Fruit fly (Drosophila melanogaster) whole organism, prepupa: ENCODE data around the gene lectin-24Db.

Experiments used
- Blimp-1 ChIP-seq: fragments of 200-800 bp; sonication (Bioruptor generic); optimal IDR thresholded peaks from 3 replicates; lab custom pipeline; 2017; ENCODE audit warnings: missing biosample characterization, missing genetic modification characterization, mild to moderate bottlenecking, moderate library complexity, missing genetic modification reagents
- CG10631 ChIP-seq: fragments of 200-800 bp; sonication (Bioruptor generic); optimal IDR thresholded peaks from 2 replicates; lab custom pipeline; 2016; ENCODE audit warnings: missing biosample characterization, missing genetic modification characterization
- CG10669 ChIP-seq: fragments of 200-800 bp; sonication (Bioruptor generic); optimal IDR thresholded peaks from 3 replicates; lab custom pipeline; 2018; ENCODE audit warnings: missing biosample characterization, mild to moderate bottlenecking, missing genetic modification characterization, moderate library complexity
- CG11294 ChIP-seq: fragments of 200-800 bp; sonication (Bioruptor generic); IDR thresholded peaks from 2 replicates; pipeline ENCODE4 v1.3.6; 2022; ENCODE audit warnings: missing biosample characterization, missing genetic modification characterization
- CG11902 ChIP-seq: fragments of 200-800 bp; sonication (Bioruptor generic); optimal IDR thresholded peaks from 3 replicates; lab custom pipeline; 2016; ENCODE audit warnings: missing biosample characterization, missing genetic modification characterization
- CG1621 ChIP-seq: fragments of 200-800 bp; sonication (Bioruptor generic); optimal IDR thresholded peaks from 3 replicates; lab custom pipeline; 2018; ENCODE audit warnings: missing biosample characterization, mild to moderate bottlenecking, missing genetic modification characterization
- CG3032 ChIP-seq: fragments of 200-800 bp; optimal IDR thresholded peaks from 2 replicates; lab custom pipeline; 2019; ENCODE audit warnings: missing biosample characterization, mild to moderate bottlenecking, missing genetic modification characterization, moderate library complexity
- CG32006 ChIP-seq: fragments of 200-800 bp; sonication (Bioruptor generic); optimal IDR thresholded peaks from 3 replicates; lab custom pipeline; 2017; ENCODE audit warnings: missing biosample characterization, mild to moderate bottlenecking, missing genetic modification characterization
- CG3919 ChIP-seq: fragments of 200-800 bp; sonication (Bioruptor generic); optimal IDR thresholded peaks from 3 replicates; lab custom pipeline; 2016; ENCODE audit warnings: missing biosample characterization, missing genetic modification characterization
- CG4318 ChIP-seq: fragments of 200-800 bp; sonication (Bioruptor generic); optimal IDR thresholded peaks from 3 replicates; lab custom pipeline; 2017; ENCODE audit warnings: missing biosample characterization, mild to moderate bottlenecking, missing genetic modification characterization
- CG6163 ChIP-seq: fragments of 200-800 bp; sonication (Bioruptor generic); IDR thresholded peaks from 3 replicates; pipeline ENCODE4 v1.3.6; 2022; ENCODE audit warnings: missing biosample characterization, missing genetic modification characterization
- CG6276 ChIP-seq: fragments of 200-800 bp; sonication (Bioruptor generic); optimal IDR thresholded peaks from 2 replicates; lab custom pipeline; 2017; ENCODE audit warnings: missing biosample characterization, mild to moderate bottlenecking, missing genetic modification characterization
- CG6792 ChIP-seq: fragments of 200-800 bp; sonication (Bioruptor generic); optimal IDR thresholded peaks from 3 replicates; lab custom pipeline; 2016; ENCODE audit warnings: missing biosample characterization, missing genetic modification characterization
- CG6854 ChIP-seq: fragments of 200-800 bp; sonication (Bioruptor generic); optimal IDR thresholded peaks from 2 replicates; lab custom pipeline; 2017; ENCODE audit warnings: missing biosample characterization, mild to moderate bottlenecking, missing genetic modification characterization
- CG8119 ChIP-seq: fragments of 200-800 bp; sonication (Bioruptor generic); IDR thresholded peaks from 3 replicates; pipeline ENCODE4 v1.3.6; 2022; ENCODE audit warnings: missing biosample characterization, missing genetic modification characterization
- CG8319 ChIP-seq: fragments of 200-800 bp; sonication (Bioruptor generic); optimal IDR thresholded peaks from 3 replicates; lab custom pipeline; 2016; ENCODE audit warnings: missing biosample characterization, missing genetic modification characterization
- CG9139 ChIP-seq: fragments of 200-800 bp; sonication (Bioruptor generic); optimal IDR thresholded peaks from 3 replicates; lab custom pipeline; 2017; ENCODE audit warnings: missing biosample characterization, mild to moderate bottlenecking, missing genetic modification characterization
- Eip75B ChIP-seq: fragments of 200-800 bp; sonication (Bioruptor generic); optimal IDR thresholded peaks from 3 replicates; lab custom pipeline; 2016; ENCODE audit warnings: missing biosample characterization, missing genetic modification characterization
- Eip78C ChIP-seq: fragments of 200-800 bp; sonication (Bioruptor generic); peaks from one replicate; lab custom pipeline; 2016; ENCODE audit warnings: missing biosample characterization, missing genetic modification characterization
- Ets96B ChIP-seq: fragments of 200-800 bp; optimal IDR thresholded peaks from 2 replicates; lab custom pipeline; 2019; ENCODE audit warnings: missing biosample characterization, mild to moderate bottlenecking, missing genetic modification characterization, moderate library complexity
- Hr4 ChIP-seq: fragments of 200-800 bp; sonication (Bioruptor generic); optimal IDR thresholded peaks from 3 replicates; lab custom pipeline; 2016; ENCODE audit warnings: missing biosample characterization, missing genetic modification characterization
- Met ChIP-seq: fragments of 200-800 bp; sonication (Bioruptor generic); optimal IDR thresholded peaks from 3 replicates; lab custom pipeline; 2016; ENCODE audit warnings: missing biosample characterization, missing genetic modification characterization
- OdsH ChIP-seq: fragments of 200-800 bp; sonication (Bioruptor generic); optimal IDR thresholded peaks from 3 replicates; lab custom pipeline; 2016; ENCODE audit warnings: missing biosample characterization, missing genetic modification characterization
- Sox102F ChIP-seq: fragments of 200-800 bp; sonication (Bioruptor generic); optimal IDR thresholded peaks from 2 replicates; lab custom pipeline; 2016; ENCODE audit warnings: missing biosample characterization, mild to moderate bottlenecking, missing genetic modification characterization
- Sox14 ChIP-seq: fragments of 200-800 bp; sonication (Bioruptor generic); optimal IDR thresholded peaks from 3 replicates; lab custom pipeline; 2016; ENCODE audit warnings: missing biosample characterization, missing genetic modification characterization
- Sox15 ChIP-seq: fragments of 200-800 bp; sonication (Bioruptor generic); optimal IDR thresholded peaks from 3 replicates; lab custom pipeline; 2016; ENCODE audit warnings: missing biosample characterization, missing genetic modification characterization
- achi ChIP-seq: fragments of 200-800 bp; sonication (Bioruptor generic); optimal IDR thresholded peaks from 3 replicates; lab custom pipeline; 2016; ENCODE audit warnings: missing biosample characterization, missing genetic modification characterization
- acj6 ChIP-seq: fragments of 200-800 bp; sonication (Bioruptor generic); optimal IDR thresholded peaks from 3 replicates; lab custom pipeline; 2016; ENCODE audit warnings: missing biosample characterization, missing genetic modification characterization
- cyc ChIP-seq: fragments of 200-800 bp; sonication (Bioruptor generic); optimal IDR thresholded peaks from 3 replicates; lab custom pipeline; 2016; ENCODE audit warnings: missing biosample characterization, missing genetic modification characterization
- dsx ChIP-seq: fragments of 200-800 bp; optimal IDR thresholded peaks from 3 replicates; lab custom pipeline; 2019; ENCODE audit warnings: missing biosample characterization, mild to moderate bottlenecking, missing genetic modification characterization, moderate library complexity; ENCODE audit not compliant: poor library complexity, severe bottlenecking
- fd59A ChIP-seq: fragments of 200-800 bp; sonication (Bioruptor generic); optimal IDR thresholded peaks from 2 replicates; lab custom pipeline; 2017; ENCODE audit warnings: missing biosample characterization, mild to moderate bottlenecking, missing genetic modification characterization, missing genetic modification reagents
- fd85E ChIP-seq: fragments of 200-800 bp; sonication (Bioruptor generic); optimal IDR thresholded peaks from 3 replicates; lab custom pipeline; 2016; ENCODE audit warnings: missing biosample characterization, missing genetic modification characterization
- lz ChIP-seq: fragments of 200-800 bp; sonication (Bioruptor generic); optimal IDR thresholded peaks from 3 replicates; lab custom pipeline; 2016; ENCODE audit warnings: missing biosample characterization, missing genetic modification characterization
- net ChIP-seq: fragments of 200-800 bp; sonication (Bioruptor generic); optimal IDR thresholded peaks from 3 replicates; lab custom pipeline; 2016; ENCODE audit warnings: missing biosample characterization, missing genetic modification characterization
- salr ChIP-seq, 2 experiments: fragments of 200-800 bp; sonication (Bioruptor generic); optimal IDR thresholded peaks; 3 replicates each; lab custom pipeline; 2016 to 2018; ENCODE audit warnings: missing biosample characterization in 2 of 2, missing genetic modification characterization in 2 of 2, mild to moderate bottlenecking in 1 of 2
- ss ChIP-seq, 2 experiments: fragments of 200-800 bp; sonication (Bioruptor generic); optimal IDR thresholded peaks; 2 replicates in 1 of 2; 3 replicates in 1 of 2; lab custom pipeline; 2017 to 2018; ENCODE audit warnings: mild to moderate bottlenecking in 2 of 2, missing biosample characterization in 2 of 2, missing genetic modification characterization in 2 of 2, moderate library complexity in 1 of 2
- svp ChIP-seq: fragments of 200-800 bp; sonication (Bioruptor generic); peaks from one replicate; lab custom pipeline; 2016; ENCODE audit warnings: missing biosample characterization, missing genetic modification characterization
- vri ChIP-seq: fragments of 200-800 bp; sonication (Bioruptor generic); optimal IDR thresholded peaks from 3 replicates; lab custom pipeline; 2016; ENCODE audit warnings: missing biosample characterization, mild to moderate bottlenecking, missing genetic modification characterization

The lectin-24Db gene

dm6 chr2L:4187631-4188173 lies at the start of gene lectin-24Db, which contains the start of gene Tbcc:
TSS of gene lectin-24Db (plus strand) at chr2L:4188123.
TSS of gene Tbcc (minus strand) at chr2L:4187793.
- TF ChIP-seq Sox14 = peak; percentile 52
- no peak for TF ChIP-seq CG8319
- TF ChIP-seq CG10669 (GFP tag; lab: Kevin White, UChicago) = no peak
- TF ChIP-seq Eip78C (GFP tag; lab: Kevin White, UChicago) = no peak
- TF ChIP-seq lz (GFP tag; lab: Kevin White, UChicago) = no peak
- TF ChIP-seq ss (GFP tag; optimal IDR thresholded peaks at IDR 0.05; lab: Kevin White, UChicago) = no peak
- no peak for TF ChIP-seq CG8119 (GFP tag; lab: Robert Waterston, UW)
- no peak for TF ChIP-seq CG6163 (GFP tag; lab: Robert Waterston, UW)
- no peak for TF ChIP-seq Hr4 (GFP tag; lab: Kevin White, UChicago)
- TF ChIP-seq achi (GFP tag; lab: Kevin White, UChicago) = no peak
- TF ChIP-seq vri = peak; percentile 45
- TF ChIP-seq Blimp-1 (GFP tag; lab: Kevin White, UChicago) = no peak
- TF ChIP-seq net (GFP tag; lab: Kevin White, UChicago) = no peak
- TF ChIP-seq Eip75B (GFP tag; lab: Kevin White, UChicago) = no peak

DNA sequence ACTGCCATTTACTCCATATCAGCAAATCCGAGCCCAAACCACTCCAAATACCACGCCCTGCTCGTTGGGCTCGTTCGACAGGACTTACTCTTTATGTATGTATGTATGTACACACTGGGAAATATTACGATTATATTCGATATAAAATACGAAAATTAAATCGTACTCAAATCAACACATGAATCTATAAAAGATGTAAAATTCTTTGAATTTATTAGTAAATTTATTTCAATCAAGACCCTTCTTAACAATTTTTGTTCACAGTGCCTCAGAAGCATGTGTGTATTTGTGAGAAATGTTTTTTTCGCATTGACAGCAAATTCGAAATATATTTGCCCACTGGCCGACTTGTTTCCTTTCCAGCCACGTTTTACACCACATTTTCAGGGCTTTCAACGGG lies 41.6 kb upstream of the lectin-24Db start:
- TF ChIP-seq CG1621 (tag; lab: Kevin White, UChicago) (no peak), Eip78C (GFP tag; lab: Kevin White, UChicago) (peak; percentile 52)

DNA sequence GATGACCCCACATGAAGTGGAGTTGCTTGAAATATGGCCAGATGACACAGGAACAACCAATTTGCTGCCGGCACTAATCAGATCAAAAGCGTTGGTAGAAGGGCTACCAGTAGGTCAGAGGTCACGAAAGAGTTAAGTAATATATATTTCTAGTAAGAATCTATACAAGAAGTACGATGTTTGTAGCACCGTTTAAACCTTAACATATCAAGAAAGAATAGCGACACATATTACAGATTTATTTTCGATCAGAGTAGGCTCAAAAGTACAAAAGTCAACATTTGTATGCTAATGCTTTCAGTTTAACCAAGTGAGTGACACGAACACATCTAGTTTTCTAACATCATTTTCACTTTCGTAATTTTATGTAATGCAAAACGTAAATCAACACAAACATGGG lies 38.9 kb upstream of the lectin-24Db start, which contains the start of gene CG2955:
CG2955 (plus strand) TSS at position 301 of the 400 bp plus-strand sequence.
- TF ChIP-seq vri (no peak), dsx (GFP tag; lab: Kevin White, UChicago) (no peak), CG9139 (GFP tag; lab: Kevin White, UChicago) (no peak), CG11294 (GFP tag; lab: Robert Waterston, UW) (no peak), Blimp-1 (GFP tag; lab: Kevin White, UChicago) (no peak), Sox102F (no peak), OdsH (GFP tag; lab: Kevin White, UChicago) (no peak), CG6792 (GFP tag; lab: Kevin White, UChicago) (no peak), fd59A (no peak), CG6276 (GFP tag; lab: Kevin White, UChicago) (no peak), lz (GFP tag; lab: Kevin White, UChicago) (no peak), CG1621 (tag; lab: Kevin White, UChicago) (no peak), Sox15 (GFP tag; lab: Kevin White, UChicago) (no peak)

dm6 chr2L:4166034-4166433 lies 21.9 kb upstream of the lectin-24Db start, which contains the start of gene Or24a:
TSS of gene Or24a (minus strand) at chr2L:4166134.
- TF ChIP-seq Sox14 = no peak
- TF ChIP-seq Eip75B (GFP tag; lab: Kevin White, UChicago) = no peak
- no peak for TF ChIP-seq CG6163 (GFP tag; lab: Robert Waterston, UW)
- TF ChIP-seq CG6276 (GFP tag; lab: Kevin White, UChicago) = no peak
- TF ChIP-seq fd85E = no peak
- no peak for TF ChIP-seq acj6 (GFP tag; lab: Kevin White, UChicago)
- TF ChIP-seq CG3919 (GFP tag; lab: Kevin White, UChicago) = no peak
- TF ChIP-seq Blimp-1 (GFP tag; lab: Kevin White, UChicago) = no peak
- TF ChIP-seq Hr4 (GFP tag; lab: Kevin White, UChicago) = no peak
- no peak for TF ChIP-seq CG11294 (GFP tag; lab: Robert Waterston, UW)
- TF ChIP-seq vri = no peak
- TF ChIP-seq CG32006 (GFP tag; lab: Kevin White, UChicago) = no peak
- TF ChIP-seq salr (GFP tag; optimal IDR thresholded peaks at IDR 0.05; lab: Kevin White, UChicago) = no peak
- no peak for TF ChIP-seq Met (GFP tag; lab: Kevin White, UChicago)
- no peak for TF ChIP-seq CG11902

DNA sequence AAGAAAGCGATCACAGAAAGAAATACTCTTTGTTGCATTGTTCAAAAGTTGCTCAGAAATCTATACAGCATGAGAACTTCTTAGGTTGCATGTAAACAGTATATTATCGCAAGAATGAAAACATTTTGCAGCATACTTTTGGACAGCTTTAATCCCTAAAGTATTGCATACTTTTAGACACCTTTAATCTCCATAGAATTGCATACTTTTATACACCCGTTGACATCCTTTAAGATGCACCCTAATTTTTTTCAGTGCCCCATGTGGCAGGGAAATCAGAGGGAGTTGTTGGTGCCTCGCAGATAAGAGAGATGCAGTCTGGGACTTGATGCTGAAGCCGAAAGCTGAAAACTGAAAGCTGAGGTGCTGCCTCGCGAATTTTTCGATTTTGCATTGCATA lies 8.5 kb upstream of the lectin-24Db start:
- no peak for TF ChIP-seq CG3032 (tag; lab: Kevin White, UChicago)
- no peak for TF ChIP-seq CG6854 (GFP tag; lab: Kevin White, UChicago)
- TF ChIP-seq cyc (GFP tag; lab: Kevin White, UChicago) = no peak
- 0 out of 3 replicates have a peak, but pooled peaks have one; percentile 8 for TF ChIP-seq CG6163 (GFP tag; lab: Robert Waterston, UW)
- no peak for TF ChIP-seq Ets96B (tag; lab: Kevin White, UChicago)
- TF ChIP-seq CG10631 (GFP tag; lab: Kevin White, UChicago) = no peak
- no peak for TF ChIP-seq CG32006 (GFP tag; lab: Kevin White, UChicago)
- TF ChIP-seq CG4318 (GFP tag; lab: Kevin White, UChicago) = no peak
- TF ChIP-seq svp (GFP tag; lab: Kevin White, UChicago) = peak; percentile 30
- TF ChIP-seq, all 60 proteins: peak for 2
